Fruit fly (Drosophila melanogaster) Kc167 (cell line): ENCODE data around the gene Acp98AB.

Source experiments
- Myc ChIP-seq: fragments of >200 bp; optimal IDR thresholded peaks from 2 replicates; lab custom pipeline; 2017; ENCODE audit warnings: missing external identifiers
- Sin3A ChIP-seq: fragments of >200 bp; optimal IDR thresholded peaks from 2 replicates; lab custom pipeline; 2018; ENCODE audit warnings: missing external identifiers
- h ChIP-seq: fragments of >200 bp; optimal IDR thresholded peaks from 3 replicates; lab custom pipeline; 2018; ENCODE audit warnings: missing external identifiers
- ttk ChIP-seq: sonication (Bioruptor generic); optimal IDR thresholded peaks from 2 replicates; lab custom pipeline; 2017; ENCODE audit warnings: missing external identifiers

DNA sequence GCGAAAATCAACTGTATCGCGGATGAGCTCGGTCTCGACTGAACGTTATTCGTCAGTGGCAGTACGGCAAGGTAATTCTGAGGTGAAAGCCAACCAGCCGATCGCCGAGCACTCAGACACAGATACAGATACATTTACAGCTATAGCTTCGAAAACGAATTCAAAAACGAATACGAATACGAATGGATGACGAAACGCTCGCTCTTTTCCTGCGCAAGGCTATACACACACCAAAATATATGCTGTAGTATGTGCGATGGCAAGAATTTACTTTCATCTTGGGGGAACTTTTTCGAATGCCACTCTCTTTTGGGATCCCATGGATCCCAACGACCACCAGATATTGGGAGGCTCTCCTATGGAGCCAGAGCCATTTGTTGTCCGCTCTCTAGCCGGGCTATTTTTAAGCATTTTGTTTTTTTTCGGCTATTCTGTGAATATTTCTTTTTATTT is 34.5 kb upstream of the Acp98AB start, which contains the start of gene Mlc1:
- TF ChIP-seq h (lab: Kevin White, UChicago) (no peak), Myc (lab: Kevin White, UChicago) (no peak), ttk (lab: Kevin White, UChicago) (no peak), Sin3A (lab: Kevin White, UChicago) (no peak)
